Worm (Caenorhabditis elegans): ENCODE measurements around the gene eat-3.

DNA sequence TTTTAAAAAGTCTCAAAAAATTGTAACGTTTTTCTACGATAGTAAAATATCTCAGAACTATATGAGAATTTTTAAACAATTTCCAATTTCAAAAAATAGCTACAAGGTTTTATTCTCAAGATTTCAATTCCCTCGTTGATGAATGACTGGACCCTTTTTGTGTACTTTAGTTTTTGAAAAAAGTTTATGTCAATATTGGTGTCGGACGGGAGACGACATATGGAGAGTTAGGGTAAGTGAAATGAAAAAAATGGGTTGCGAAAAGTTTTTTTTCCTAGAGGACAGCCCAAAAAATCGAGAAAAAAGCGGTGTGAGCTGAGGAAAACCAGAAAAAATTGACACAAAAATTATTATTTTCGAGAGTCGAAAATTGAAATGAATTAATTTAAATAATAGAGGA, 43.8 kb upstream of the eat-3 start:
- TF ChIP-seq mep-1 (tag; optimal IDR thresholded peaks at IDR 0.05): no peak
- no peak for TF ChIP-seq elt-3 (tag; optimal IDR thresholded peaks at IDR 0.05)
- TF ChIP-seq nhr-12 (tag; optimal IDR thresholded peaks at IDR 0.05): no peak
- TF ChIP-seq lin-13 (tag; optimal IDR thresholded peaks at IDR 0.05): no peak
- no peak for TF ChIP-seq pha-4 (tag; optimal IDR thresholded peaks at IDR 0.05)
- TF ChIP-seq unc-62 (GFP tag; optimal IDR thresholded peaks at IDR 0.05): no peak
- TF ChIP-seq ztf-11 (tag; optimal IDR thresholded peaks at IDR 0.05): no peak
- TF ChIP-seq ces-1 (GFP tag; optimal IDR thresholded peaks at IDR 0.05): no peak
- no peak for TF ChIP-seq snpc-4 (tag; optimal IDR thresholded peaks at IDR 0.05)

Data from whole organism, mixed stage, embryonic.